Fruit fly (Drosophila melanogaster) whole organism, pupa: ENCODE measurements around the gene CG32700.

Experiments
- CG10348 ChIP-seq: fragments of 200-800 bp; sonication (Bioruptor generic); IDR thresholded peaks from 2 replicates; pipeline ENCODE4 v1.3.6; 2022; ENCODE audit warnings: missing biosample characterization, missing genetic modification characterization
- CG12605 ChIP-seq: fragments of 200-800 bp; sonication (Bioruptor generic); IDR thresholded peaks from 2 replicates; pipeline ENCODE4 v1.3.6; 2022; ENCODE audit warnings: missing biosample characterization, missing genetic modification characterization
- CG13204 ChIP-seq: fragments of 200-800 bp; sonication (Bioruptor generic); optimal IDR thresholded peaks from 2 replicates; lab custom pipeline; 2018; ENCODE audit warnings: missing biosample characterization, mild to moderate bottlenecking, missing genetic modification characterization, moderate library complexity
- CG14655 ChIP-seq: fragments of 200-800 bp; sonication (Bioruptor generic); optimal IDR thresholded peaks from 3 replicates; lab custom pipeline; 2017; ENCODE audit warnings: mild to moderate bottlenecking, missing biosample characterization, missing genetic modification reagents, missing genetic modification characterization
- CG15710 ChIP-seq: fragments of 200-800 bp; sonication (Bioruptor generic); optimal IDR thresholded peaks from 2 replicates; lab custom pipeline; 2018; ENCODE audit warnings: missing biosample characterization, mild to moderate bottlenecking, missing genetic modification characterization, moderate library complexity
- CG17806 ChIP-seq: fragments of 200-800 bp; sonication (Bioruptor generic); optimal IDR thresholded peaks from 2 replicates; lab custom pipeline; 2018; ENCODE audit warnings: missing biosample characterization, mild to moderate bottlenecking, missing genetic modification characterization, moderate library complexity
- CG32121 ChIP-seq: fragments of 200-800 bp; sonication (Bioruptor generic); IDR thresholded peaks from 2 replicates; pipeline ENCODE4 v1.3.6; 2022; ENCODE audit warnings: missing biosample characterization, missing genetic modification characterization
- CG34367 ChIP-seq: fragments of 200-800 bp; sonication (Bioruptor generic); optimal IDR thresholded peaks from 2 replicates; lab custom pipeline; 2018; ENCODE audit warnings: missing biosample characterization, mild to moderate bottlenecking, missing genetic modification characterization
- CG4496 ChIP-seq: fragments of 200-800 bp; sonication (Bioruptor generic); IDR thresholded peaks from 3 replicates; pipeline ENCODE4 v1.3.6; 2022; ENCODE audit warnings: missing biosample characterization, missing genetic modification characterization
- CG8159 ChIP-seq: fragments of 200-800 bp; sonication (Bioruptor generic); optimal IDR thresholded peaks from 3 replicates; lab custom pipeline; 2018; ENCODE audit warnings: missing biosample characterization, mild to moderate bottlenecking, missing genetic modification characterization, moderate library complexity
- CG8301 ChIP-seq: fragments of 200-800 bp; sonication (Bioruptor generic); optimal IDR thresholded peaks from 2 replicates; lab custom pipeline; 2018; ENCODE audit warnings: missing biosample characterization, mild to moderate bottlenecking, missing genetic modification characterization
- CG9948 ChIP-seq: fragments of 200-800 bp; sonication (Bioruptor generic); optimal IDR thresholded peaks from 2 replicates; lab custom pipeline; 2018; ENCODE audit warnings: missing biosample characterization, mild to moderate bottlenecking, missing genetic modification characterization, moderate library complexity
- D1 ChIP-seq: fragments of 200-800 bp; sonication (Bioruptor generic); optimal IDR thresholded peaks from 2 replicates; lab custom pipeline; 2018; ENCODE audit warnings: missing biosample characterization, mild to moderate bottlenecking, missing genetic modification characterization, moderate library complexity
- EcR ChIP-seq: fragments of 200-800 bp; sonication (Bioruptor generic); optimal IDR thresholded peaks from 3 replicates; lab custom pipeline; 2019; ENCODE audit warnings: missing biosample characterization, missing genetic modification characterization, mild to moderate bottlenecking, moderate library complexity, missing genetic modification reagents
- Ets98B ChIP-seq: fragments of 200-800 bp; sonication (Bioruptor generic); IDR thresholded peaks from 2 replicates; pipeline ENCODE4 v1.3.6; 2022; ENCODE audit warnings: missing biosample characterization, missing genetic modification characterization
- Pif1A ChIP-seq: fragments of 200-800 bp; sonication (Bioruptor generic); optimal IDR thresholded peaks from 3 replicates; lab custom pipeline; 2016; ENCODE audit warnings: missing biosample characterization, missing genetic modification characterization
- Pif1B ChIP-seq: fragments of 200-800 bp; sonication (Bioruptor generic); optimal IDR thresholded peaks from 3 replicates; lab custom pipeline; 2016; ENCODE audit warnings: missing biosample characterization, missing genetic modification characterization
- Snoo ChIP-seq: fragments of 200-800 bp; sonication (Bioruptor generic); optimal IDR thresholded peaks from 3 replicates; lab custom pipeline; 2017; ENCODE audit warnings: missing biosample characterization, mild to moderate bottlenecking, missing genetic modification characterization, inconsistent platforms
- fd96Ca ChIP-seq: fragments of 200-800 bp; sonication (Bioruptor generic); IDR thresholded peaks from 3 replicates; pipeline ENCODE4 v1.3.6; 2022; ENCODE audit warnings: missing biosample characterization, missing genetic modification characterization
- gl ChIP-seq: fragments of 200-800 bp; sonication (Bioruptor generic); optimal IDR thresholded peaks from 2 replicates; lab custom pipeline; 2018; ENCODE audit warnings: missing biosample characterization, mild to moderate bottlenecking, missing genetic modification characterization
- rn ChIP-seq: fragments of 200-800 bp; sonication (Bioruptor generic); IDR thresholded peaks from 2 replicates; pipeline ENCODE4 v1.3.6; 2022; ENCODE audit warnings: missing biosample characterization, missing genetic modification characterization

Gene CG32700

DNA sequence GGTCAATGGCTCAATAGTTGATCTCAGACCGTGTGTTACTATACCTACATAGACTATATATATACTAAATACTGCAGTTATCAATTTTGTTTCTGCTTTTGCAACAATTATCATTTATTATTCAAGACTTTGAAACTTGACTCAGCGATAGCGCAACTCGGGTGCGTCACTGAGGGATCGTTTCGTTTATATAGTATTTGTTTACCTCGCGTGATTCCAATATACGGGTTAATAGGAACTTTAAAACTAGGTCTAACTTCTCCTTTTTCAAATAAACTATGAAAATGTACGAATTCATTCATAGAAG lies 26.7 kb upstream of the CG32700 start:
- TF ChIP-seq Ets98B (GFP tag; lab: Robert Waterston, UW) (no peak), CG17806 (no peak), EcR (GFP tag; lab: Kevin White, UChicago) (peak; percentile 64), Pif1A (GFP tag; lab: Kevin White, UChicago) (no peak), rn (GFP tag; lab: Robert Waterston, UW) (no peak), CG34367 (tag; lab: Kevin White, UChicago) (no peak), CG8159 (tag; lab: Kevin White, UChicago) (no peak)

DNA sequence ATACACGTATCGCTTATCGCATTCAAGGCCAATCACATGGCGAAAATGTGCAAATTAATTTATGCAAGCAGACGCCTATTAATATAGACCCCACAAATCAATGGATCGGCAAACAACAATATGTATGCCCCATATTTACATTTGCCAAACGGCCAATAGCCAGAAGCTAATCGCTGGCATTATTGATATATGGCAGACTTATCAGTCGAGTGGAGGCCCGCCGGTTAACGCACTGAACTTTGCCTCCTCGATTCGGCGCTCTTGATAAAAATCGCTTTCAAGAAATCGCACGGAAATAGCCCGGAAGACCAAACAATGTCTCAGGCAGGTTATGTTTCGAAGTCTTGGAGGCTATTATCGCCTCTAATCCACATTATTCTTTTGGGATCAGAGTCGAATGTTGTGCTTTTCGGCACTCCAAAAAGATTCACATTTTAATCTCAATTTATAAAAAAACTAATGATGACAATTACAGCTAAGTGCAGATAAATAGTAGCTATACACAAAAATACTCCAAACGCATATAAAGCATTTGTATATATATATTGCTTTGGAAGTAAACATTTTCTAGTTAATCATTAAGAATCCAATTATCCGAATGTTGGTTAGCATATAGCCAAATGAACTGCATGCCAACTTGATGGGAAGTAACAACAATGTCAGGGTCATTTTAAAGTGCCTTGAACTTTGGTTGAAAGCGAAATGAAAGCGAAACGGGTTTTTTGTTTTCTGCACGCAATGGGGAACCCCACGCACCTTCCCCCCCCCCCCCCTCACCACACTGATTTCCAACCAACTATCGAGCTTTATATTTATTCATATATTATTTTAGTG lies 26.1 kb upstream of the CG32700 start:
- TF ChIP-seq CG32121 (no peak), EcR (GFP tag; lab: Kevin White, UChicago) (peak; percentile 94)

DNA sequence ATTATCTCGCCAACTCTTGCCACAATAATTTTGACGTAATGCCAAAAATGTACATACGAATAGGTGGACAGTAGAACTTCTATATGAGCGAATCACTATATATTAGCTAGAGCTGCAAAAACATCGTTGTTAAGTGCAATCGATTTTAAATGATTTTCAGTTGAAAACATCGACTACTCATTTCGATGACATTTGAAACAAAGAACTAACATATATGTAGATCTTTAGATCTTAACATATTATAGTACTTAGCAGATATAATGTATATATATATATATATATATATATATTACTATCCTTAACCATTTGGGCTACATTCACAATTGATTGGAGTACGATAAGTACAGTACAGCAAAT lies 25.5 kb upstream of the CG32700 start, which contains the start of gene CG42395:
Gene CG42395 (minus strand): TSS at position 101 of the 357 bp plus-strand sequence.
- TF ChIP-seq CG10348 (no peak), Pif1B (GFP tag; lab: Kevin White, UChicago) (no peak), rn (GFP tag; lab: Robert Waterston, UW) (no peak), CG12605 (GFP tag; lab: Robert Waterston, UW) (no peak), EcR (GFP tag; lab: Kevin White, UChicago) (no peak), CG17806 (no peak), Ets98B (GFP tag; lab: Robert Waterston, UW) (no peak), CG15710 (tag; lab: Kevin White, UChicago) (no peak), CG4496 (no peak), fd96Ca (GFP tag; lab: Robert Waterston, UW) (no peak), Snoo (no peak), CG14655 (GFP tag; lab: Kevin White, UChicago) (no peak), CG8301 (tag; lab: Kevin White, UChicago) (no peak)

DNA sequence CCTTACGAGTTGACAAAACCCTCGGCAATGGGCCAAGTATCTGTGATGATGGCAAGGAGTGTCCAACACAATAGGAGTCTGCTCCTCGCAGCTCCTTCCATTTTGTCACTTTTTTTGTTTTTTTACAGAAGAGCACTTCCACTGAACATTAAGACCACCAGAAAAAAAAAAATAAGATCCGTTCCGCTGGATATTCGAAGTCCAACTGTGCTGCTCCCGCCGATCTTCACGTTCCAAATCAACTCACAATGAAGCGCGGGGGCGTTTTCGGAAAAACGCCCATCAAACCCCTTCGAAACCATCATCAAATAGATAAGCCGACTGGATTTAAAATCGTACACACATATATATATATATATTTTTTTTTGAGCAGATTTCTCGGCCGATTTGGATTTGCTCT lies 20.6 kb upstream of the CG32700 start, which contains the start of gene Cubn:
Gene Cubn (minus strand): TSS at position 101 of the 400 bp plus-strand sequence.
- no peak for TF ChIP-seq D1
- no peak for TF ChIP-seq Snoo
- TF ChIP-seq EcR (GFP tag; lab: Kevin White, UChicago) = no peak
- TF ChIP-seq CG8301 (tag; lab: Kevin White, UChicago) = no peak
- no peak for TF ChIP-seq rn (GFP tag; lab: Robert Waterston, UW)
- no peak for TF ChIP-seq fd96Ca (GFP tag; lab: Robert Waterston, UW)
- no peak for TF ChIP-seq CG17806
- TF ChIP-seq CG10348 = no peak
- no peak for TF ChIP-seq Pif1B (GFP tag; lab: Kevin White, UChicago)
- TF ChIP-seq Ets98B (GFP tag; lab: Robert Waterston, UW) = no peak
- no peak for TF ChIP-seq CG4496
- no peak for TF ChIP-seq CG9948 (tag; lab: Kevin White, UChicago)
- TF ChIP-seq CG15710 (tag; lab: Kevin White, UChicago) = no peak
- TF ChIP-seq gl = no peak

DNA sequence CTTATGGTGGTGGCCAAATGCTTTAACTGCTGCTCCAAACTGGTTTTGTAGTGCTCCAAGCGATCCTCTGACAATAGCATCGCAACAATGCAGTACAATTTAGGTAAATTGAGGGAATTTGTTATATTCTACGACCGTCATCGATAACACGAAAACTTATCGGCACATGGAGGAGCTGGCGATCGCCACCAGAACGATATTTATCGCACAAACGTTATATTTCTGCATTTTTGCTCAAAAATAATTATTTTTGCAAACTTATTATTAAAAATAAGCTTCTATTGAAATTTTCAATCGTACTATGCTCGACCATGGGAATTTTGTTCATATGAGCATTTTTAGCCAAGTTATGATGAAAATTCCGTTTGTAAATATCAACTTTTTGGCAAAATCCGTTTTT lies 5.8 kb upstream of the CG32700 start, which contains the start of gene CG15317:
Gene CG15317 (minus strand): TSS at position 148 of the 400 bp plus-strand sequence.
- no peak for TF ChIP-seq CG13204 (GFP tag; lab: Kevin White, UChicago)
- no peak for TF ChIP-seq Ets98B (GFP tag; lab: Robert Waterston, UW)
- 0 out of 3 replicates have a peak, but pooled peaks have one; percentile 32 for TF ChIP-seq CG4496

DNA sequence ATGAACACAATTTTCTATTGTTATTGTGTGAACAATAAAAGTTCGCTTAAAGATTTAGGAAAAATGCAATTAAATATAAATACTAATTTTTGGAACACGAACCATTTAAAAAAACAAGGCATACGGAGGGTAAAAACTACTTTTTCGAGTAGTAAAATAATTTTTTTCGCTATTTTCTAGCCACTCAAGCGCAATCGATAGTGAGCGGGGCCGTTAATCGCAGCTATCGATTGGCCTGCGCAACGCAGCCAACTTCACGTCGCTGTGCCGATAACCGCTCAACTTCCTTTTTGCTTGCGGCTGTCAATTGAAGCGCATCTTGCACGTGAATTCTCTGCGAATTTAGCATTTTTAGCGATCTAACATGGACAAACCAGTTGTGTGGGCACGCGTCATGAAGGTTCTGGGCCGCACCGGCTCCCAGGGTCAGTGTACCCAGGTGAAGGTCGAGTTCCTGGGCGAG lies 3.7 kb upstream of the CG32700 start, which contains the start of gene RpS28b:
Gene RpS28b (plus strand): TSS at position 278 of the 463 bp plus-strand sequence.
- TF ChIP-seq rn (GFP tag; lab: Robert Waterston, UW) (peak; percentile 69), CG15710 (tag; lab: Kevin White, UChicago) (peak; percentile 57), CG14655 (GFP tag; lab: Kevin White, UChicago) (no peak), CG4496 (peak; percentile 96), fd96Ca (GFP tag; lab: Robert Waterston, UW) (peak; percentile 73), CG9948 (tag; lab: Kevin White, UChicago) (no peak), CG13204 (GFP tag; lab: Kevin White, UChicago) (no peak), CG12605 (GFP tag; lab: Robert Waterston, UW) (peak; percentile 78), D1 (no peak), Pif1B (GFP tag; lab: Kevin White, UChicago) (peak; percentile 65), CG32121 (peak; percentile 61; the same call in 1 of the 2 replicates), CG17806 (peak; percentile 7), CG10348 (no peak), gl (peak; percentile 60), CG8301 (tag; lab: Kevin White, UChicago) (peak; percentile 20), EcR (GFP tag; lab: Kevin White, UChicago) (peak; percentile 45), CG8159 (tag; lab: Kevin White, UChicago) (peak; percentile 2), Pif1A (GFP tag; lab: Kevin White, UChicago) (no peak), CG34367 (tag; lab: Kevin White, UChicago) (peak; percentile 82), Snoo (peak; percentile 91), Ets98B (GFP tag; lab: Robert Waterston, UW) (peak; percentile 73)
